ENCODE assay signal across 4 fruit fly cellular contexts in the genomic region with DNA sequence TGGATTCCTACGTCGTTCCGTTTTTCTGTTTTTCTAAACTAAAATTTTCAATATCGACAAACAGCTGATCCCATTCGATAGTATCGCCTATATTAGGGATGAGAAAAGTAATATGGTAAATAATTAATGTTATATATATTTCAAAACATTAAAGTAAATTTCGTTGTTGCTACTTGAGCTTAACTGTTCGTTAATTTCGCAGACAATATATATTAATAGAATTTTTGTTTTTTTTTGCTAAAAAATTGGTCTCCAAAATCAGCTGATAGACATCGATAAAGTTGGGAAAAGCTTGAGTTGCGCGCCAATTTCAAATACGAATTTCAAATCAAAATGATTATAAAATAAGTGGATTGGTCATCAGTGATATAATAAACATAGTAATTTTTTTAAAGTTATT.
TF ChIP-seq lines count a peak whose summit lies in the region.

Gene CG12118 (minus strand): TSS at position 53 of the 400 bp plus-strand sequence.

TF ChIP-seq in whole organism, adult, 20 proteins besides CTCF, POLR2A, EP300 and RAD21 (continued from another document):
- peak; percentile 16 for TF ChIP-seq CG12768 (GFP tag; optimal IDR thresholded peaks at IDR 0.05; lab: Kevin White, UChicago)
- TF ChIP-seq ovo (GFP tag; optimal IDR thresholded peaks at IDR 0.05; lab: Kevin White, UChicago), result peak; percentile 60
- TF ChIP-seq cic (GFP tag; optimal IDR thresholded peaks at IDR 0.05; lab: Kevin White, UChicago), result peak; percentile 1
TF ChIP-seq in whole organism, adult: peak in this region for 16.

TF ChIP-seq in whole organism, embryonic, 481 proteins besides CTCF, POLR2A, EP300 and RAD21 (continued from another document and continues in another):
- peak; percentile 43 for TF ChIP-seq Bdp1 (GFP tag; optimal IDR thresholded peaks at IDR 0.05; lab: Kevin White, UChicago)
- no peak for TF ChIP-seq Sry-β (GFP tag; optimal IDR thresholded peaks at IDR 0.05; lab: Kevin White, UChicago)
- TF ChIP-seq ATbp (GFP tag; optimal IDR thresholded peaks at IDR 0.05; lab: Kevin White, UChicago), result peak; percentile 30
- TF ChIP-seq lbe (GFP tag; optimal IDR thresholded peaks at IDR 0.05; lab: Kevin White, UChicago), result peak; percentile 84
- no peak for TF ChIP-seq bowl (GFP tag; IDR thresholded peaks at IDR 0.05; lab: Robert Waterston, UW)
- peak; percentile 21 to 88 for TF ChIP-seq dpn (GFP tag; optimal IDR thresholded peaks at IDR 0.05; lab: Kevin White, UChicago)
- TF ChIP-seq tap (tag; optimal IDR thresholded peaks at IDR 0.05; lab: Kevin White, UChicago), result peak; percentile 38
- TF ChIP-seq br (optimal IDR thresholded peaks at IDR 0.05; lab: Kevin White, UChicago), result no peak
- TF ChIP-seq vfl (GFP tag; optimal IDR thresholded peaks at IDR 0.05; lab: Kevin White, UChicago), result peak; percentile 67
- peak; percentile 63 for TF ChIP-seq CG8924 (tag; optimal IDR thresholded peaks at IDR 0.05; lab: Kevin White, UChicago)
- no peak for TF ChIP-seq hth (optimal IDR thresholded peaks at IDR 0.05; lab: Kevin White, UChicago)
- no peak for TF ChIP-seq CG31365 (tag; optimal IDR thresholded peaks at IDR 0.05; lab: Kevin White, UChicago)
- no peak for TF ChIP-seq CG1792 (GFP tag; optimal IDR thresholded peaks at IDR 0.05; lab: Kevin White, UChicago)
- no peak for TF ChIP-seq pan (optimal IDR thresholded peaks at IDR 0.05; lab: Kevin White, UChicago)
- TF ChIP-seq pan (GFP tag; optimal IDR thresholded peaks at IDR 0.05 in 1 of 2, IDR thresholded peaks at IDR 0.05 in 1 of 2), result peak in 1 of 2 experiments; percentile 84
- TF ChIP-seq oc (tag; optimal IDR thresholded peaks at IDR 0.05; lab: Kevin White, UChicago), result peak; percentile 54
- TF ChIP-seq schlank (tag; optimal IDR thresholded peaks at IDR 0.05; lab: Kevin White, UChicago), result no peak
- TF ChIP-seq CG11695 (GFP tag; IDR thresholded peaks at IDR 0.05; lab: Robert Waterston, UW), result peak; percentile 67; the same call in 2 of the 3 replicates
- TF ChIP-seq nom (GFP tag; optimal IDR thresholded peaks at IDR 0.05; lab: Kevin White, UChicago), result no peak
- TF ChIP-seq prd (optimal IDR thresholded peaks at IDR 0.05; lab: Kevin White, UChicago), result no peak
- peak; percentile 87 for TF ChIP-seq prd (GFP tag; IDR thresholded peaks at IDR 0.05; lab: Robert Waterston, UW)
- TF ChIP-seq insv (GFP tag; optimal IDR thresholded peaks at IDR 0.05; lab: Kevin White, UChicago), result peak in 1 of 2 experiments; percentile 7
- peak; percentile 0 to 52 for TF ChIP-seq chif (GFP tag; optimal IDR thresholded peaks at IDR 0.05; lab: Kevin White, UChicago)
- peak; percentile 71; the same call in 2 of the 3 replicates for TF ChIP-seq ase (GFP tag; IDR thresholded peaks at IDR 0.05; lab: Robert Waterston, UW)
- TF ChIP-seq salm (tag; optimal IDR thresholded peaks at IDR 0.05; lab: Kevin White, UChicago), result peak; percentile 23
- TF ChIP-seq CG8281 (tag; optimal IDR thresholded peaks at IDR 0.05; lab: Kevin White, UChicago), result peak; percentile 2
- peak; percentile 78 for TF ChIP-seq NFAT (GFP tag; IDR thresholded peaks at IDR 0.05; lab: Robert Waterston, UW)
- no peak for TF ChIP-seq lov (optimal IDR thresholded peaks at IDR 0.05; lab: Kevin White, UChicago)
- peak; percentile 84 for TF ChIP-seq lov (GFP tag; IDR thresholded peaks at IDR 0.05; lab: Robert Waterston, UW)
- TF ChIP-seq CG3847 (GFP tag; IDR thresholded peaks at IDR 0.05; lab: Robert Waterston, UW), result peak; percentile 80
- TF ChIP-seq Atf-2 (GFP tag; optimal IDR thresholded peaks at IDR 0.05; lab: Kevin White, UChicago), result peak; percentile 9
- TF ChIP-seq CG12104 (GFP tag; optimal IDR thresholded peaks at IDR 0.05; lab: Kevin White, UChicago), result peak; percentile 64
- TF ChIP-seq HHEX (GFP tag; optimal IDR thresholded peaks at IDR 0.05; lab: Kevin White, UChicago), result peak; percentile 19
- peak; percentile 45 for TF ChIP-seq CG6683 (GFP tag; optimal IDR thresholded peaks at IDR 0.05; lab: Kevin White, UChicago)
- TF ChIP-seq peb (GFP tag; IDR thresholded peaks at IDR 0.05; lab: Robert Waterston, UW), result peak; percentile 38; the same call in 1 of the 2 replicates
- TF ChIP-seq MBD-R2 (GFP tag; IDR thresholded peaks at IDR 0.05; lab: Robert Waterston, UW), result peak; percentile 87
- TF ChIP-seq Side (GFP tag; optimal IDR thresholded peaks at IDR 0.05; lab: Kevin White, UChicago), result peak; percentile 3
- TF ChIP-seq CG1024 (GFP tag; IDR thresholded peaks at IDR 0.05; lab: Robert Waterston, UW), result peak; percentile 70
- TF ChIP-seq CG17912 (GFP tag; optimal IDR thresholded peaks at IDR 0.05; lab: Kevin White, UChicago), result no peak
- TF ChIP-seq CG2712 (tag; optimal IDR thresholded peaks at IDR 0.05; lab: Kevin White, UChicago), result peak; percentile 85
- TF ChIP-seq hb (GFP tag; IDR thresholded peaks at IDR 0.05; lab: Robert Waterston, UW; ENCODE audit: partially characterized antibody), result peak; percentile 84

TF ChIP-seq in whole organism, prepupa, 60 proteins besides CTCF, POLR2A, EP300 and RAD21 (continued from another document):
- TF ChIP-seq CG11762 (GFP tag; optimal IDR thresholded peaks at IDR 0.05; lab: Kevin White, UChicago; ENCODE audit: insufficient read depth) (peak; percentile 5), CG15336 (GFP tag; IDR thresholded peaks at IDR 0.05; lab: Robert Waterston, UW) (peak; percentile 72), topi (GFP tag; optimal IDR thresholded peaks at IDR 0.05; lab: Kevin White, UChicago) (peak; percentile 69), CG9139 (GFP tag; optimal IDR thresholded peaks at IDR 0.05; lab: Kevin White, UChicago) (no peak), CG11294 (GFP tag; IDR thresholded peaks at IDR 0.05; lab: Robert Waterston, UW) (peak; percentile 58; the same call in 1 of the 2 replicates), Ets21C (GFP tag; optimal IDR thresholded peaks at IDR 0.05; lab: Kevin White, UChicago) (peak; percentile 53), dac (GFP tag; optimal IDR thresholded peaks at IDR 0.05; lab: Kevin White, UChicago) (no peak), CG6854 (GFP tag; optimal IDR thresholded peaks at IDR 0.05; lab: Kevin White, UChicago) (no peak), salr (GFP tag; optimal IDR thresholded peaks at IDR 0.05; lab: Kevin White, UChicago) (peak in 1 of 2 experiments; percentile 31), lz (GFP tag; optimal IDR thresholded peaks at IDR 0.05; lab: Kevin White, UChicago) (peak; percentile 71), CG7368 (GFP tag; optimal IDR thresholded peaks at IDR 0.05; lab: Kevin White, UChicago) (peak; percentile 45), CG31627 (GFP tag; optimal IDR thresholded peaks at IDR 0.05; lab: Kevin White, UChicago) (peak; percentile 53), Gug (GFP tag; IDR thresholded peaks at IDR 0.05; lab: Robert Waterston, UW) (peak; percentile 75), CG8632 (GFP tag; optimal IDR thresholded peaks at IDR 0.05; lab: Kevin White, UChicago) (peak; percentile 69), CG8319 (GFP tag; optimal IDR thresholded peaks at IDR 0.05; lab: Kevin White, UChicago) (peak; percentile 45), Eip75B (GFP tag; optimal IDR thresholded peaks at IDR 0.05; lab: Kevin White, UChicago) (peak; percentile 53), dsx (GFP tag; optimal IDR thresholded peaks at IDR 0.05; lab: Kevin White, UChicago; ENCODE audit: poor library complexity, severe bottlenecking) (no peak), eg (GFP tag; IDR thresholded peaks at IDR 0.05; lab: Robert Waterston, UW) (no peak; the same call in 1 of the 3 replicates), CG34406 (GFP tag; optimal IDR thresholded peaks at IDR 0.05; lab: Kevin White, UChicago) (peak; percentile 69), Sox102F (GFP tag; optimal IDR thresholded peaks at IDR 0.05; lab: Kevin White, UChicago) (peak; percentile 74), CG6808 (GFP tag; optimal IDR thresholded peaks at IDR 0.05; lab: Kevin White, UChicago) (no peak), CG6163 (GFP tag; IDR thresholded peaks at IDR 0.05; lab: Robert Waterston, UW) (no peak; the same call in 1 of the 3 replicates), OdsH (GFP tag; optimal IDR thresholded peaks at IDR 0.05; lab: Kevin White, UChicago) (peak; percentile 74), Sox14 (GFP tag; optimal IDR thresholded peaks at IDR 0.05; lab: Kevin White, UChicago) (peak; percentile 41), CG4318 (GFP tag; optimal IDR thresholded peaks at IDR 0.05; lab: Kevin White, UChicago) (no peak), ss (GFP tag; optimal IDR thresholded peaks at IDR 0.05; lab: Kevin White, UChicago) (no peak), fkh (GFP tag; optimal IDR thresholded peaks at IDR 0.05; lab: Kevin White, UChicago) (peak; percentile 50), CG32006 (GFP tag; optimal IDR thresholded peaks at IDR 0.05; lab: Kevin White, UChicago) (peak; percentile 62), cyc (GFP tag; optimal IDR thresholded peaks at IDR 0.05; lab: Kevin White, UChicago) (peak; percentile 62), Met (GFP tag; optimal IDR thresholded peaks at IDR 0.05; lab: Kevin White, UChicago) (peak; percentile 74), CG6276 (GFP tag; optimal IDR thresholded peaks at IDR 0.05; lab: Kevin White, UChicago) (no peak), Hr4 (GFP tag; optimal IDR thresholded peaks at IDR 0.05; lab: Kevin White, UChicago) (peak; percentile 65), net (GFP tag; optimal IDR thresholded peaks at IDR 0.05; lab: Kevin White, UChicago) (peak; percentile 52), vri (GFP tag; optimal IDR thresholded peaks at IDR 0.05; lab: Kevin White, UChicago) (peak; percentile 45), Eip93F (GFP tag; optimal IDR thresholded peaks at IDR 0.05; lab: Kevin White, UChicago) (peak; percentile 45), spab (GFP tag; optimal IDR thresholded peaks at IDR 0.05; lab: Kevin White, UChicago) (no peak), CG10669 (GFP tag; optimal IDR thresholded peaks at IDR 0.05; lab: Kevin White, UChicago) (peak; percentile 47), CG1621 (tag; optimal IDR thresholded peaks at IDR 0.05; lab: Kevin White, UChicago) (peak; percentile 18), CG6792 (GFP tag; optimal IDR thresholded peaks at IDR 0.05; lab: Kevin White, UChicago) (peak; percentile 68), fd59A (GFP tag; optimal IDR thresholded peaks at IDR 0.05; lab: Kevin White, UChicago) (no peak), pdm3 (GFP tag; optimal IDR thresholded peaks at IDR 0.05; lab: Kevin White, UChicago) (peak; percentile 79)

TF ChIP-seq in whole organism, wandering third instar larva, 38 proteins besides CTCF, POLR2A, EP300 and RAD21 (continued from another document):
- TF ChIP-seq pan (optimal IDR thresholded peaks at IDR 0.05; lab: Kevin White, UChicago) (no peak), usp (GFP tag; optimal IDR thresholded peaks at IDR 0.05; lab: Kevin White, UChicago) (no peak), Rel (GFP tag; optimal IDR thresholded peaks at IDR 0.05; lab: Kevin White, UChicago) (no peak), Rel (tag; optimal IDR thresholded peaks at IDR 0.05; lab: Kevin White, UChicago) (peak; percentile 37), lola (GFP tag; optimal IDR thresholded peaks at IDR 0.05; lab: Kevin White, UChicago) (no peak), jim (GFP tag; optimal IDR thresholded peaks at IDR 0.05; lab: Kevin White, UChicago) (no peak), Abd-B (GFP tag; optimal IDR thresholded peaks at IDR 0.05; lab: Kevin White, UChicago) (no peak), Jra (GFP tag; optimal IDR thresholded peaks at IDR 0.05; lab: Kevin White, UChicago) (peak; percentile 73), tai (GFP tag; optimal IDR thresholded peaks at IDR 0.05; lab: Kevin White, UChicago) (no peak), Sp1 (GFP tag; optimal IDR thresholded peaks at IDR 0.05; lab: Kevin White, UChicago) (peak; percentile 69), foxo (GFP tag; optimal IDR thresholded peaks at IDR 0.05; lab: Kevin White, UChicago) (peak in 1 of 2 experiments; percentile 83), N (GFP tag; optimal IDR thresholded peaks at IDR 0.05; lab: Kevin White, UChicago) (no peak), GATAd (GFP tag; optimal IDR thresholded peaks at IDR 0.05; lab: Kevin White, UChicago) (no peak), Vsx2 (GFP tag; optimal IDR thresholded peaks at IDR 0.05; lab: Kevin White, UChicago; ENCODE audit: partially characterized antibody) (no peak), CG9705 (GFP tag; optimal IDR thresholded peaks at IDR 0.05; lab: Kevin White, UChicago) (peak; percentile 44), h (GFP tag; optimal IDR thresholded peaks at IDR 0.05; lab: Kevin White, UChicago) (peak; percentile 80), Hr78 (GFP tag; optimal IDR thresholded peaks at IDR 0.05; lab: Kevin White, UChicago) (no peak), Hnf4 (GFP tag; optimal IDR thresholded peaks at IDR 0.05; lab: Kevin White, UChicago) (peak; percentile 81), Mio (GFP tag; optimal IDR thresholded peaks at IDR 0.05; lab: Kevin White, UChicago) (no peak)
